Worm (Caenorhabditis elegans) whole organism, L3 larva: ENCODE results near the gene rpl-38.
A peak's percentile ranks its signal among the peaks of the same experiment; 100 is the strongest.

Source experiments
- R02D3.7 ChIP-seq: fragments of 150-350 bp; optimal IDR thresholded peaks from 2 replicates; lab custom pipeline; 2014; ENCODE audit warnings: missing biosample characterization, missing genetic modification characterization
- ZK546.5 ChIP-seq: sonication (generic microtip); optimal IDR thresholded peaks from 2 replicates; lab custom pipeline; 2017; ENCODE audit warnings: missing biosample characterization, missing genetic modification characterization
- ama-1 ChIP-seq: fragments of 150-350 bp; optimal IDR thresholded peaks from 2 replicates; lab custom pipeline; 2018
- ceh-16 ChIP-seq: sonication (generic microtip); optimal IDR thresholded peaks from 2 replicates; lab custom pipeline; 2017; ENCODE audit warnings: missing biosample characterization, missing genetic modification characterization
- ceh-28 ChIP-seq: fragments of 150-350 bp; optimal IDR thresholded peaks from 2 replicates; lab custom pipeline; 2014; ENCODE audit warnings: missing biosample characterization, missing genetic modification reagents, missing genetic modification characterization
- egl-5 ChIP-seq: fragments of 150-350 bp; optimal IDR thresholded peaks from 2 replicates; lab custom pipeline; 2017; ENCODE audit warnings: missing biosample characterization, missing genetic modification reagents, missing genetic modification characterization, inconsistent platforms
- elt-1 ChIP-seq: fragments of 150-350 bp; optimal IDR thresholded peaks from 2 replicates; lab custom pipeline; 2014; ENCODE audit warnings: missing biosample characterization, missing genetic modification characterization
- elt-2 ChIP-seq: sonication (generic microtip); optimal IDR thresholded peaks from 2 replicates; lab custom pipeline; 2016; ENCODE audit warnings: missing genetic modification reagents, mild to moderate bottlenecking, missing genetic modification characterization, missing compliant biosample characterization
- elt-3 ChIP-seq, 3 experiments: fragments of 150-350 bp in 1 of 3; sonication (generic microtip) in 2 of 3; optimal IDR thresholded peaks; 2 replicates in 2 of 3; 4 replicates in 1 of 3; lab custom pipeline; 2014 to 2017; ENCODE audit warnings: missing biosample characterization in 3 of 3, missing genetic modification characterization in 3 of 3
- fkh-2 ChIP-seq: fragments of 150-350 bp; optimal IDR thresholded peaks from 2 replicates; lab custom pipeline; 2014; ENCODE audit warnings: missing biosample characterization, missing genetic modification reagents, missing genetic modification characterization
- fos-1 ChIP-seq: fragments of 150-350 bp; optimal IDR thresholded peaks from 2 replicates; lab custom pipeline; 2014; ENCODE audit warnings: missing biosample characterization, missing genetic modification characterization
- hmg-11 ChIP-seq: sonication (generic microtip); optimal IDR thresholded peaks from 2 replicates; lab custom pipeline; 2016; ENCODE audit warnings: missing genetic modification characterization, missing compliant biosample characterization
- jun-1 ChIP-seq: fragments of 150-350 bp; optimal IDR thresholded peaks from 2 replicates; lab custom pipeline; 2014; ENCODE audit warnings: missing biosample characterization, missing genetic modification reagents, missing genetic modification characterization
- lin-15B ChIP-seq: fragments of 150-350 bp; optimal IDR thresholded peaks from 2 replicates; lab custom pipeline; 2014; ENCODE audit warnings: missing biosample characterization, missing genetic modification characterization
- lin-39 ChIP-seq: fragments of 150-350 bp; optimal IDR thresholded peaks from 2 replicates; lab custom pipeline; 2018; ENCODE audit warnings: missing biosample characterization, missing genetic modification reagents, missing genetic modification characterization
- mml-1 ChIP-seq: fragments of 150-350 bp; sonication (generic microtip); optimal IDR thresholded peaks from 3 replicates; lab custom pipeline; 2014; ENCODE audit warnings: missing biosample characterization, missing genetic modification characterization
- nfya-1 ChIP-seq: sonication (generic microtip); optimal IDR thresholded peaks from 2 replicates; lab custom pipeline; 2017; ENCODE audit warnings: missing genetic modification characterization, mild to moderate bottlenecking, missing compliant biosample characterization, antibody characterized with exemption, moderate library complexity; ENCODE audit not compliant: insufficient read depth
- nhr-11 ChIP-seq: fragments of 150-350 bp; optimal IDR thresholded peaks from 2 replicates; lab custom pipeline; 2014; ENCODE audit warnings: missing biosample characterization, missing genetic modification characterization
- nhr-12 ChIP-seq: fragments of 150-350 bp; optimal IDR thresholded peaks from 2 replicates; lab custom pipeline; 2014; ENCODE audit warnings: missing biosample characterization, missing genetic modification characterization
- nhr-25 ChIP-seq: sonication (generic microtip); optimal IDR thresholded peaks from 2 replicates; lab custom pipeline; 2017; ENCODE audit warnings: missing biosample characterization, missing genetic modification characterization
- nhr-28 ChIP-seq: fragments of 150-350 bp; optimal IDR thresholded peaks from 2 replicates; lab custom pipeline; 2014; ENCODE audit warnings: missing biosample characterization, missing genetic modification characterization
- nhr-67 ChIP-seq: fragments of 150-350 bp; optimal IDR thresholded peaks from 2 replicates; lab custom pipeline; 2014; ENCODE audit warnings: missing biosample characterization, missing genetic modification characterization
- nhr-77 ChIP-seq: fragments of 150-350 bp; optimal IDR thresholded peaks from 2 replicates; lab custom pipeline; 2014; ENCODE audit warnings: missing biosample characterization, missing genetic modification characterization
- pha-4 ChIP-seq: fragments of 150-350 bp; optimal IDR thresholded peaks from 2 replicates; lab custom pipeline; 2014; ENCODE audit warnings: missing biosample characterization, missing genetic modification reagents, missing genetic modification characterization
- pqm-1 ChIP-seq: fragments of 150-350 bp; optimal IDR thresholded peaks from 2 replicates; lab custom pipeline; 2017; ENCODE audit warnings: missing biosample characterization, missing genetic modification characterization, inconsistent platforms
- sea-2 ChIP-seq: fragments of 150-350 bp; sonication (generic microtip); optimal IDR thresholded peaks from 4 replicates; lab custom pipeline; 2014; ENCODE audit warnings: missing biosample characterization, missing genetic modification reagents, missing genetic modification characterization
- skn-1 ChIP-seq: fragments of 150-350 bp; optimal IDR thresholded peaks from 2 replicates; lab custom pipeline; 2014; ENCODE audit warnings: missing biosample characterization, missing genetic modification characterization
- snpc-4 ChIP-seq: fragments of 150-350 bp; optimal IDR thresholded peaks from 2 replicates; lab custom pipeline; 2014; ENCODE audit warnings: missing biosample characterization, missing genetic modification characterization
- unc-62 ChIP-seq: fragments of 150-350 bp; sonication (generic microtip); optimal IDR thresholded peaks from 4 replicates; lab custom pipeline; 2014; ENCODE audit warnings: missing biosample characterization, missing genetic modification reagents, missing genetic modification characterization
- ztf-11 ChIP-seq: fragments of 150-350 bp; optimal IDR thresholded peaks from 2 replicates; lab custom pipeline; 2014; ENCODE audit warnings: missing biosample characterization, missing genetic modification characterization

Gene rpl-38

DNA sequence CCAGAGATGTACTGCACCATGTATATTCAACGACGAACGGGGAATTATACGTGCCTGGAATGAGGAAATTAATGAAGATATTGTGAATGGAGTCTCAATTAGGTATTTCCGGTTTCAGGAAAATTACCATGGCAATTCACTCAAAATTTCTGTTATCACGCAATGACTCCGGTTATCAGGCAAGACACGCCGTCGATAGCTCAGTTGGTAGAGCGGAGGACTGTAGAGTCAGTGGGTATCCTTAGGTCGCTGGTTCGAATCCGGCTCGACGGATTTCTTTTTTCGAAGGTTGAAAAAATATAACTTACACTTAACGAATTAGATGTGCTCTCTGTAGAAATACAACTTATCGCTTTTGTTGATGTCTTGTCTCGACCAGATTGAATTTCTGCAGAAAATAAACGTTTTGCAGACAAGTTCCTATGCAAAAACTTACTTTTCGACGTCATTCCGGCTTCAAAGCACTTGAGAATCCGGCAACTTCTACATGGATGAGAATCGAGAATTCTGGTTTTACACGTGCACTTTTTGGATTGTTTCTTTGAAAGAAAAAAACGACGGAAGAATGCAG is 31.4 kb upstream of the rpl-38 start:
- TF ChIP-seq fkh-2 (tag; lab: Kevin White, UChicago): no peak
- no peak for TF ChIP-seq ceh-16 (tag; lab: Kevin White, UChicago)
- TF ChIP-seq elt-2: peak; percentile 33
- TF ChIP-seq pqm-1 (tag; lab: Kevin White, UChicago): peak; percentile 1

DNA sequence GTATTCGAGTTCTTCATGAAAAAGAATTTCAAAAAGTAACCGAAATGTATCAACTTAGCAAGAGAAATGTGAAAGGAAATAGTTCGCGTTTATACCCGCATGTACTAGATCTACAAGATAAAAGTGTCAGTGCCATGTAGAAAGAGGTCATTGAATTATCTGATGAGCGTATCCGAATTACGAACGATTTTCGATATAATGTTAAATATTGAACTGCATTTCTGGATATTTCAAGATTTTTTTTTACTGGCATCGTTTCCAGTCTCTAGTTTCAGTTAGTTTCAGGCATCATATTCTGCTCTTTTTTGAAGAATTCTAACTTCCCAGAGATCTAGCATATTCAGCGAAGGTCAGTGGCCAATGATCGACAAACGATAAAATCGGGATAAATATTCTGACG is 30.6 kb upstream of the rpl-38 start, which contains the start of gene nhr-150:
Gene nhr-150, minus strand, starts transcription at position 92 of the 400 bp plus-strand sequence.
- TF ChIP-seq elt-1 (peak; percentile 34), hmg-11 (no peak)

- TF ChIP-seq elt-2 (peak; percentile 25), pha-4 (tag; lab: Kevin White, UChicago) (peak; percentile 72), ceh-28 (peak; percentile 58), jun-1 (tag; lab: Kevin White, UChicago) (peak; percentile 25), pqm-1 (tag; lab: Kevin White, UChicago) (peak; percentile 30), nhr-28 (tag; lab: Kevin White, UChicago) (no peak)
Measured at ce11 chrV:15483563-15483962, 28.4 kb upstream of the rpl-38 start.

DNA sequence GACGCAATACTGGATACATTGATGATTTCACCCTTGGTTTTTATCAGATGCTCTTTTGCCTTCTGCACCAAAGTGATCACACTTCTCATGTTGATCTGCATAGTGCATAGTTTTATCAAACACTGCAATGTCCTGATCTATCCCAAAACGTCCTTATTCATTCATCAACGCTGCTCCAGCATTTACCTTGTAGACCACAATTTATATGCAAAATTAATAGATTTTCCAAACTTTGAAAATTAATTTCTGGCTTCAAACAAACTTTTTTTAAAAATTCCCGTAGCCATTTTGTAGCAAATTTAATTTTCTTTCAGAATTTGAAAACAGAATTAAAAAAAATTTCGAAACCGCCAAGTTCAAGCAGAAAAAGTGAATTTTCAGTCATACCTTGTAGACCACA is 27.4 kb upstream of the rpl-38 start, which contains the start of gene C06B8.3:
Gene C06B8.3, minus strand, starts transcription at position 101 of the 400 bp plus-strand sequence.
- TF ChIP-seq nhr-25 (tag; lab: Kevin White, UChicago): no peak
- no peak for TF ChIP-seq lin-39
- TF ChIP-seq nhr-77 (tag; lab: Kevin White, UChicago): no peak
- TF ChIP-seq skn-1 (tag; lab: Kevin White, UChicago): no peak
- TF ChIP-seq fos-1: no peak
- no peak for TF ChIP-seq nhr-11 (tag; lab: Kevin White, UChicago)
- TF ChIP-seq nhr-28 (tag; lab: Kevin White, UChicago): no peak
- TF ChIP-seq jun-1 (tag; lab: Kevin White, UChicago): no peak

DNA sequence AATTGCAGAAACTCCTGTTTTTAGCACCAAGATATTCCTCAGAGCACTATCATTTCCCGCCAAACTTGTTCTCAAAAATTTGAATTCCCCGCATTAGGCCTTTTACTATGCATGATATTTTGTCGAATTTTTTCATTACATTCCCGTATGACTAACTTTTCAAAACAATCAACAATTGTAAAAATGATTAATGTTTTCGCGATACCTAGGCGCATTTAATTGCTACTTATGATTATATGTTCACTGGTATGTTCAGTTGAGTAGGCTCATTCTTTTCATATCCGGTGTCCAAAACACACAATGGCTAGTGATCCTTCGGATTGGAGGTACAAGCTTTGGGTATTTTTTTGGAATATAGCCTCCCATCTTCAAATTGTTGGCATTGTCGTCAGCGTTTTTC is 24.2 kb upstream of the rpl-38 start, which contains the start of gene srw-21:
Gene srw-21, plus strand, starts transcription at position 301 of the 400 bp plus-strand sequence.
- TF ChIP-seq elt-3 (tag; optimal IDR thresholded peaks at IDR 0.05; lab: Kevin White, UChicago) (no peak), nhr-11 (tag; lab: Kevin White, UChicago) (no peak), hmg-11 (no peak), unc-62 (no peak), mml-1 (no peak), snpc-4 (tag; lab: Kevin White, UChicago) (no peak), elt-1 (no peak), lin-15B (no peak)

- TF ChIP-seq lin-39 (no peak), pha-4 (tag; lab: Kevin White, UChicago) (no peak), fkh-2 (tag; lab: Kevin White, UChicago) (no peak), sea-2 (no peak), pqm-1 (tag; lab: Kevin White, UChicago) (no peak), R02D3.7 (tag; lab: Kevin White, UChicago) (no peak), ZK546.5 (tag; lab: Kevin White, UChicago) (no peak), fos-1 (no peak)
Measured at ce11 chrV:15492518-15492917, 19.4 kb upstream of the rpl-38 start, which contains the start of gene str-264. Gene str-264 (minus strand): TSS chrV:15492618.

DNA sequence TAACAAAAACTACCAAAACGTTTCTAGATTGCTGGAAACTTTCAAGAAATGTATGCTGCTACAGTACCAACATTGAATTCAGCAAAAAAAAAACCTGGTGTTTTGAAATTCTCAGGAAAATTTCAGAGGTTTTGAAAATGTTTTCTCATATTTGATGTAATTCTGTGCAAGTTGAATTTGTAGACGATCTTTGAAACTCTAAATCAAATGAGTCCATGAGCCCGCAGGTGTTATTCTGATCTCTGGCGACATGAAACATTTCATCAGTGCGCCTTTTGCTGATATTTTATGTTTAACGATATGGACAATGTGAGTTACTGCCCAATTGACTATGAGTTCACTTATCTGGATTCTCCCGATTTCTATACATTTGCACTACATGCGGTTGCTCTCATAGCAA is 18.3 kb upstream of the rpl-38 start, which contains the start of gene srh-218:
Gene srh-218, plus strand, starts transcription at position 301 of the 400 bp plus-strand sequence.
- TF ChIP-seq sea-2: no peak
- TF ChIP-seq snpc-4 (tag; lab: Kevin White, UChicago): no peak
- TF ChIP-seq nhr-25 (tag; lab: Kevin White, UChicago): no peak
- no peak for TF ChIP-seq nhr-67
- TF ChIP-seq unc-62: no peak
- no peak for TF ChIP-seq ama-1 (lab: Kevin White, UChicago)
- TF ChIP-seq ZK546.5 (tag; lab: Kevin White, UChicago): no peak
- no peak for TF ChIP-seq nfya-1
- TF ChIP-seq, all 47 proteins: peak for 0

ce11 chrV:15495169-15495568 is 16.8 kb upstream of the rpl-38 start, which contains the start of gene srh-219:
Gene srh-219 (plus strand): TSS chrV:15495469.
- no peak for TF ChIP-seq nfya-1
- TF ChIP-seq pqm-1 (tag; lab: Kevin White, UChicago): no peak
- no peak for TF ChIP-seq sea-2
- no peak for TF ChIP-seq hmg-11
- no peak for TF ChIP-seq egl-5
- TF ChIP-seq nhr-12 (tag; lab: Kevin White, UChicago): no peak
- no peak for TF ChIP-seq nhr-25 (tag; lab: Kevin White, UChicago)
- no peak for TF ChIP-seq elt-3 (tag; optimal IDR thresholded peaks at IDR 0.05; lab: Kevin White, UChicago)
- TF ChIP-seq lin-15B: no peak
- no peak for TF ChIP-seq jun-1 (tag; lab: Kevin White, UChicago)
- no peak for TF ChIP-seq ztf-11 (tag; lab: Kevin White, UChicago)
- no peak for TF ChIP-seq nhr-28 (tag; lab: Kevin White, UChicago)
- no peak for TF ChIP-seq lin-39
